Worm (Caenorhabditis elegans) whole organism, L2 larva: ENCODE results near the gene scl-3.

ENCODE experiments used
- ZK546.5 ChIP-seq: sonication (generic microtip); optimal IDR thresholded peaks from 2 replicates; lab custom pipeline; 2017; ENCODE audit warnings: missing biosample characterization, missing genetic modification characterization
- aly-2 ChIP-seq: fragments of 150-350 bp; optimal IDR thresholded peaks from 2 replicates; lab custom pipeline; 2014; ENCODE audit warnings: missing biosample characterization, missing genetic modification characterization
- elt-1 ChIP-seq: fragments of 150-350 bp; optimal IDR thresholded peaks from 2 replicates; lab custom pipeline; 2014; ENCODE audit warnings: missing biosample characterization, missing genetic modification characterization
- lin-11 ChIP-seq: fragments of 150-350 bp; sonication (generic microtip); optimal IDR thresholded peaks from 2 replicates; lab custom pipeline; 2014; ENCODE audit warnings: missing biosample characterization, missing genetic modification characterization, inconsistent platforms, mixed read lengths
- sem-4 ChIP-seq: fragments of 150-350 bp; optimal IDR thresholded peaks from 2 replicates; lab custom pipeline; 2014; ENCODE audit warnings: missing biosample characterization, missing genetic modification reagents, missing genetic modification characterization

ce11 chrIV:13080861-13081260, 21.5 kb downstream of the scl-3 start:
- TF ChIP-seq aly-2 (tag; lab: Kevin White, UChicago): no peak
- TF ChIP-seq sem-4: no peak
- TF ChIP-seq elt-1 (tag; lab: Kevin White, UChicago): no peak
- no peak for TF ChIP-seq lin-11
- no peak for TF ChIP-seq ZK546.5 (tag; lab: Kevin White, UChicago)
